Worm (Caenorhabditis elegans): ENCODE measurements around the gene H28G03.3.

DNA sequence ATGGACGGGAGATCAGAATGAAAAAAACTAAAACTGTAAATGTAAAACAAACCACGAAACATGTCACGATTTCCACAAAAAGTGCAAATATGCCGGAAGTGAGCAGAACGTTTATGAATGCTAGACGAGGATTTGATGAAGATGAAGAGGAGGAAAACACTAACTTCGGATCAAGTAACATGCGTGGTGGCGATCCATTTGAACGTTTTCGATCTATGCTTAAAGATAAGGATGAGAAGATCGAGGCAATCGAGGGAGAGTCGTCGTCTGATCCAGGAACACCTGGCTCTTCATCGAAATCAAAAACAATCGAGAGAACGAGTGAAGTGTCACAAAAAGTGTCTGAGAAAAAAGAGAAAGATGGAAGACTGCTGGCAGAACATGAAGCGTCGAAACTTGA lies 39.2 kb upstream of the H28G03.3 start:
- TF ChIP-seq pha-4 (tag; optimal IDR thresholded peaks at IDR 0.05) = no peak
- no peak for TF ChIP-seq egl-27 (tag; optimal IDR thresholded peaks at IDR 0.05)
- no peak for TF ChIP-seq nfya-1 (tag; optimal IDR thresholded peaks at IDR 0.05; ENCODE audit: insufficient read depth)
- no peak for TF ChIP-seq R02D3.7 (tag; optimal IDR thresholded peaks at IDR 0.05)
- no peak for TF ChIP-seq mdl-1 (tag; optimal IDR thresholded peaks at IDR 0.05)
- no peak for TF ChIP-seq lin-39 (tag; optimal IDR thresholded peaks at IDR 0.05)
- TF ChIP-seq nhr-12 (tag; optimal IDR thresholded peaks at IDR 0.05) = no peak
- TF ChIP-seq nhr-67 (tag; optimal IDR thresholded peaks at IDR 0.05) = no peak
- no peak for TF ChIP-seq ceh-82 (tag; optimal IDR thresholded peaks at IDR 0.05)
- no peak for TF ChIP-seq ZK546.5 (tag; optimal IDR thresholded peaks at IDR 0.05)
- no peak for TF ChIP-seq zag-1 (tag; optimal IDR thresholded peaks at IDR 0.05)
- no peak for TF ChIP-seq nhr-11 (tag; optimal IDR thresholded peaks at IDR 0.05)
- no peak for TF ChIP-seq nhr-76 (tag; optimal IDR thresholded peaks at IDR 0.05)

Measured in whole organism, L3 larva.